Fruit fly (Drosophila melanogaster) whole organism, embryonic: ENCODE measurements around the gene tub.
A peak's percentile ranks its signal among the peaks of the same experiment; 100 is the strongest.

Source experiments
- B-H2 ChIP-seq: fragments of 200-800 bp; sonication (Bioruptor generic); optimal IDR thresholded peaks from 2 replicates; lab custom pipeline; 2018; ENCODE audit warnings: missing biosample characterization, mild to moderate bottlenecking, missing genetic modification characterization
- Bgb ChIP-seq: fragments of 200-800 bp; sonication (Bioruptor generic); IDR thresholded peaks from 2 replicates; pipeline ENCODE4 v1.3.6; 2022; ENCODE audit warnings: missing biosample characterization, missing genetic modification characterization; ENCODE audit not compliant: partially characterized antibody
- CG10147 ChIP-seq: fragments of 200-800 bp; sonication (Bioruptor generic); optimal IDR thresholded peaks from 2 replicates; lab custom pipeline; 2019; ENCODE audit warnings: missing biosample characterization, mild to moderate bottlenecking, missing genetic modification characterization, moderate library complexity
- CG10274 ChIP-seq: fragments of 200-800 bp; sonication (Bioruptor generic); optimal IDR thresholded peaks from 3 replicates; lab custom pipeline; 2017; ENCODE audit warnings: missing biosample characterization, mild to moderate bottlenecking, missing genetic modification characterization
- CG11696 ChIP-seq: fragments of 200-800 bp; sonication (Bioruptor generic); IDR thresholded peaks from 2 replicates; pipeline ENCODE4 v1.3.6; 2022; ENCODE audit warnings: missing biosample characterization, missing genetic modification characterization
- CG14667 ChIP-seq: fragments of 200-800 bp; sonication (Bioruptor generic); IDR thresholded peaks from 2 replicates; pipeline ENCODE4 v1.3.6; 2022; ENCODE audit warnings: missing biosample characterization, missing genetic modification characterization
- CG17186 ChIP-seq: fragments of 200-800 bp; sonication (Bioruptor generic); optimal IDR thresholded peaks from 3 replicates; lab custom pipeline; 2017; ENCODE audit warnings: missing biosample characterization, missing genetic modification reagents, missing genetic modification characterization
- CG2889 ChIP-seq: fragments of 200-800 bp; sonication (Bioruptor generic); IDR thresholded peaks from 3 replicates; pipeline ENCODE4 v1.3.6; 2022; ENCODE audit warnings: missing biosample characterization, missing genetic modification characterization
- CG30403 ChIP-seq: fragments of 200-800 bp; sonication (Bioruptor generic); optimal IDR thresholded peaks from 3 replicates; lab custom pipeline; 2016; ENCODE audit warnings: missing biosample characterization, missing genetic modification characterization
- CG3407 ChIP-seq: fragments of 200-800 bp; sonication (Bioruptor generic); optimal IDR thresholded peaks from 2 replicates; lab custom pipeline; 2018; ENCODE audit warnings: missing biosample characterization, mild to moderate bottlenecking, missing genetic modification characterization
- CG34376 ChIP-seq: fragments of 200-800 bp; sonication (Bioruptor generic); optimal IDR thresholded peaks from 2 replicates; lab custom pipeline; 2018; ENCODE audit warnings: missing biosample characterization, mild to moderate bottlenecking, missing genetic modification characterization
- CG4854 ChIP-seq: fragments of 200-800 bp; sonication (Bioruptor generic); optimal IDR thresholded peaks from 2 replicates; lab custom pipeline; 2016; ENCODE audit warnings: missing biosample characterization, missing genetic modification characterization, inconsistent platforms
- CG8924 ChIP-seq: fragments of 200-800 bp; optimal IDR thresholded peaks from 3 replicates; lab custom pipeline; 2019; ENCODE audit warnings: missing biosample characterization, mild to moderate bottlenecking, missing genetic modification characterization, moderate library complexity
- CG8944 ChIP-seq: fragments of 200-800 bp; sonication (Bioruptor generic); optimal IDR thresholded peaks from 3 replicates; lab custom pipeline; 2016; ENCODE audit warnings: missing biosample characterization, missing genetic modification characterization
- CG9876 ChIP-seq: fragments of 200-800 bp; sonication (Bioruptor generic); optimal IDR thresholded peaks from 2 replicates; lab custom pipeline; 2016; ENCODE audit warnings: missing biosample characterization, missing genetic modification characterization
- Dip3 ChIP-seq: fragments of 200-800 bp; sonication (Bioruptor generic); optimal IDR thresholded peaks from 3 replicates; lab custom pipeline; 2016; ENCODE audit warnings: missing biosample characterization, missing genetic modification characterization
- Fer1 ChIP-seq: fragments of 200-800 bp; sonication (Bioruptor generic); optimal IDR thresholded peaks from 2 replicates; lab custom pipeline; 2017; ENCODE audit warnings: missing biosample characterization, mild to moderate bottlenecking, missing genetic modification characterization
- GATAe ChIP-seq: fragments of 200-800 bp; sonication (Bioruptor generic); conservative IDR thresholded peaks from 2 replicates; pipeline ENCODE4 v1.3.6; 2022; ENCODE audit warnings: missing biosample characterization, missing genetic modification characterization
- HmgD ChIP-seq: fragments of 200-800 bp; sonication (Bioruptor generic); optimal IDR thresholded peaks from 3 replicates; lab custom pipeline; 2016; ENCODE audit warnings: missing biosample characterization, missing genetic modification characterization
- Hr51 ChIP-seq, 2 experiments: fragments of 200-800 bp; sonication (Bioruptor generic); optimal IDR thresholded peaks; 2 replicates in 1 of 2; 3 replicates in 1 of 2; lab custom pipeline; 2016 to 2018; ENCODE audit warnings: missing biosample characterization in 2 of 2, missing genetic modification characterization in 2 of 2, mild to moderate bottlenecking in 1 of 2, moderate library complexity in 1 of 2
- Hr78 ChIP-seq, 2 experiments: fragments of 200-800 bp in 1 of 2; fragments of >200 bp in 1 of 2; sonication (Bioruptor generic) in 1 of 2; optimal IDR thresholded peaks; 2 replicates each; lab custom pipeline; 2017 to 2019; ENCODE audit warnings: missing biosample characterization in 2 of 2, missing genetic modification characterization in 2 of 2, mild to moderate bottlenecking in 1 of 2, moderate library complexity in 1 of 2
- Jarid2 ChIP-seq: fragments of 200-800 bp; sonication (Bioruptor generic); optimal IDR thresholded peaks from 3 replicates; lab custom pipeline; 2017; ENCODE audit warnings: mild to moderate bottlenecking, missing biosample characterization, missing genetic modification reagents, missing genetic modification characterization
- Lhr ChIP-seq: fragments of 200-800 bp; sonication (Bioruptor generic); optimal IDR thresholded peaks from 3 replicates; lab custom pipeline; 2017; ENCODE audit warnings: mild to moderate bottlenecking, missing biosample characterization, missing genetic modification reagents, missing genetic modification characterization
- Mes4 ChIP-seq: fragments of 200-800 bp; sonication (Bioruptor generic); optimal IDR thresholded peaks from 2 replicates; lab custom pipeline; 2016; ENCODE audit warnings: missing biosample characterization, missing genetic modification characterization
- NFAT ChIP-seq: fragments of 200-800 bp; sonication (Bioruptor generic); IDR thresholded peaks from 2 replicates; pipeline ENCODE4 v1.3.6; 2022; ENCODE audit warnings: missing biosample characterization, missing genetic modification characterization
- Scr ChIP-seq: fragments of 200-800 bp; sonication (Bioruptor generic); IDR thresholded peaks from 2 replicates; pipeline ENCODE4 v1.3.6; 2022; ENCODE audit warnings: missing biosample characterization, missing genetic modification characterization; ENCODE audit not compliant: partially characterized antibody
- ab ChIP-seq: fragments of 200-800 bp; sonication (Bioruptor generic); optimal IDR thresholded peaks from 2 replicates; lab custom pipeline; 2016; ENCODE audit warnings: missing biosample characterization, missing genetic modification characterization
- al ChIP-seq: fragments of 200-800 bp; sonication (Bioruptor generic); IDR thresholded peaks from 2 replicates; pipeline ENCODE4 v1.3.6; 2022; ENCODE audit warnings: missing biosample characterization, missing genetic modification characterization
- bsh ChIP-seq, 2 experiments: fragments of 200-800 bp; sonication (Bioruptor generic); optimal IDR thresholded peaks; 2 replicates each; lab custom pipeline; 2017 to 2018; ENCODE audit warnings: mild to moderate bottlenecking in 2 of 2, missing biosample characterization in 2 of 2, missing genetic modification characterization in 2 of 2, moderate library complexity in 1 of 2
- cg ChIP-seq: fragments of 200-800 bp; sonication (Bioruptor generic); optimal IDR thresholded peaks from 3 replicates; lab custom pipeline; 2019; ENCODE audit warnings: missing biosample characterization, mild to moderate bottlenecking, missing genetic modification characterization, moderate library complexity
- disco-r ChIP-seq: fragments of 200-800 bp; sonication (Bioruptor generic); optimal IDR thresholded peaks from 2 replicates; lab custom pipeline; 2016; ENCODE audit warnings: missing biosample characterization, missing genetic modification characterization
- dysf ChIP-seq: fragments of 200-800 bp; sonication (Bioruptor generic); IDR thresholded peaks from 3 replicates; pipeline ENCODE4 v1.3.6; 2022; ENCODE audit warnings: missing biosample characterization, missing genetic modification characterization
- gro ChIP-seq: fragments of 200-800 bp; sonication (Bioruptor generic); optimal IDR thresholded peaks from 2 replicates; lab custom pipeline; 2016; ENCODE audit warnings: missing biosample characterization, missing genetic modification characterization
- gsb ChIP-seq: fragments of 200-800 bp; sonication (Bioruptor generic); IDR thresholded peaks from 2 replicates; pipeline ENCODE4 v1.3.6; 2022; ENCODE audit warnings: missing biosample characterization, missing genetic modification characterization
- gt ChIP-seq: fragments of 200-800 bp; sonication (Bioruptor generic); IDR thresholded peaks from 2 replicates; pipeline ENCODE4 v1.3.6; 2022; ENCODE audit warnings: missing biosample characterization, missing genetic modification characterization
- oc ChIP-seq: fragments of 200-800 bp; sonication (Bioruptor generic); optimal IDR thresholded peaks from 2 replicates; lab custom pipeline; 2018; ENCODE audit warnings: missing biosample characterization, mild to moderate bottlenecking, missing genetic modification characterization, moderate library complexity
- org-1 ChIP-seq: fragments of 200-800 bp; sonication (Bioruptor generic); optimal IDR thresholded peaks from 2 replicates; lab custom pipeline; 2017; ENCODE audit warnings: missing biosample characterization, missing genetic modification characterization
- otp ChIP-seq: fragments of 200-800 bp; sonication (Bioruptor generic); IDR thresholded peaks from 3 replicates; pipeline ENCODE4, ENCODE4 v1.3.6; 2022; ENCODE audit warnings: missing biosample characterization, missing genetic modification characterization
- row ChIP-seq: fragments of 200-800 bp; sonication (Bioruptor generic); IDR thresholded peaks from 3 replicates; pipeline ENCODE4 v1.3.6; 2022; ENCODE audit warnings: missing biosample characterization, missing genetic modification characterization
- sd ChIP-seq: fragments of 200-800 bp; sonication (Bioruptor generic); optimal IDR thresholded peaks from 3 replicates; lab custom pipeline; 2018; ENCODE audit warnings: missing biosample characterization, mild to moderate bottlenecking, missing genetic modification characterization, moderate library complexity
- slou ChIP-seq: fragments of 200-800 bp; sonication (Bioruptor generic); optimal IDR thresholded peaks from 3 replicates; lab custom pipeline; 2016; ENCODE audit warnings: missing biosample characterization, missing genetic modification characterization
- sob ChIP-seq: fragments of 200-800 bp; sonication (Bioruptor generic); IDR thresholded peaks from 2 replicates; pipeline ENCODE4 v1.3.6; 2022; ENCODE audit warnings: missing biosample characterization, missing genetic modification characterization
- sug ChIP-seq: fragments of 200-800 bp; optimal IDR thresholded peaks from 2 replicates; lab custom pipeline; 2019; ENCODE audit warnings: missing biosample characterization, mild to moderate bottlenecking, missing genetic modification characterization, moderate library complexity
- trh ChIP-seq: fragments of 200-800 bp; sonication (Bioruptor generic); optimal IDR thresholded peaks from 2 replicates; lab custom pipeline; 2016; ENCODE audit warnings: missing biosample characterization, missing genetic modification characterization
- usp ChIP-seq: fragments of >200 bp; optimal IDR thresholded peaks from 2 replicates; lab custom pipeline; 2017; ENCODE audit warnings: missing biosample characterization, missing genetic modification characterization
- vnd ChIP-seq: fragments of 200-800 bp; sonication (Bioruptor generic); IDR thresholded peaks from 3 replicates; pipeline ENCODE4 v1.3.6; 2022; ENCODE audit warnings: missing biosample characterization, missing genetic modification characterization; ENCODE audit not compliant: partially characterized antibody
- zfh1 ChIP-seq: fragments of 200-800 bp; sonication (Bioruptor generic); IDR thresholded peaks from 3 replicates; pipeline ENCODE4 v1.3.6; 2022; ENCODE audit warnings: missing biosample characterization, missing genetic modification characterization

Gene tub

dm6 chr3R:4394654-4395581 lies 7.4 kb downstream of the tub start (continued):
- TF ChIP-seq CG10147 (GFP tag; lab: Kevin White, UChicago) (peak; percentile 89), gsb (peak; percentile 71), CG10274 (GFP tag; lab: Kevin White, UChicago) (peak; percentile 92), org-1 (GFP tag; lab: Kevin White, UChicago) (peak; percentile 90), row (GFP tag; lab: Robert Waterston, UW) (peak; percentile 96), bsh (GFP tag; optimal IDR thresholded peaks at IDR 0.05; lab: Kevin White, UChicago) (peak; percentile 88 to 90), CG9876 (peak; percentile 81), Lhr (GFP tag; lab: Kevin White, UChicago) (peak; percentile 51), CG34376 (GFP tag; lab: Kevin White, UChicago) (peak; percentile 70), NFAT (GFP tag; lab: Robert Waterston, UW) (peak; percentile 71), slou (peak; percentile 34), Hr51 (GFP tag; optimal IDR thresholded peaks at IDR 0.05; lab: Kevin White, UChicago) (peak; percentile 76 to 93), CG3407 (GFP tag; lab: Kevin White, UChicago) (peak; percentile 70), CG14667 (GFP tag; lab: Robert Waterston, UW) (peak; percentile 67), trh (GFP tag; lab: Kevin White, UChicago) (peak; percentile 69), sd (tag; lab: Kevin White, UChicago) (no peak), disco-r (peak; percentile 87), GATAe (GFP tag; lab: Robert Waterston, UW) (peak; percentile 78)

- TF ChIP-seq gro (no peak), CG8944 (GFP tag; lab: Kevin White, UChicago) (no peak), Hr78 (GFP tag; optimal IDR thresholded peaks at IDR 0.05; lab: Kevin White, UChicago) (no peak), usp (GFP tag; lab: Kevin White, UChicago) (no peak), al (GFP tag; lab: Robert Waterston, UW) (no peak), vnd (no peak), Bgb (GFP tag; lab: Robert Waterston, UW) (peak; percentile 13; the same call in 1 of the 2 replicates), Mes4 (GFP tag; lab: Kevin White, UChicago) (no peak), zfh1 (GFP tag; lab: Robert Waterston, UW) (no peak), gt (GFP tag; lab: Robert Waterston, UW) (no peak), CG8924 (tag; lab: Kevin White, UChicago) (peak; percentile 39), CG11696 (no peak), cg (GFP tag; lab: Kevin White, UChicago) (no peak), CG17186 (GFP tag; lab: Kevin White, UChicago) (peak; percentile 26), sob (GFP tag; lab: Robert Waterston, UW) (no peak), CG30403 (GFP tag; lab: Kevin White, UChicago) (no peak), dysf (no peak), oc (tag; lab: Kevin White, UChicago) (no peak), B-H2 (no peak), CG2889 (GFP tag; lab: Robert Waterston, UW) (no peak), Dip3 (GFP tag; lab: Kevin White, UChicago) (no peak), HmgD (GFP tag; lab: Kevin White, UChicago) (no peak), sug (tag; lab: Kevin White, UChicago) (peak; percentile 15), org-1 (GFP tag; lab: Kevin White, UChicago) (no peak), CG4854 (GFP tag; lab: Kevin White, UChicago) (no peak), ab (GFP tag; lab: Kevin White, UChicago) (no peak), Jarid2 (GFP tag; lab: Kevin White, UChicago) (no peak), otp (GFP tag; lab: Robert Waterston, UW) (no peak), Fer1 (GFP tag; lab: Kevin White, UChicago) (peak; percentile 8), Scr (no peak; the same call in 1 of the 2 replicates)
These were observed 10.0 kb downstream of the tub start, which contains the start of gene CG9855 for dm6 chr3R:4397403-4398079. CG9855 (minus strand) TSS chr3R:4397875.
